Worm (Caenorhabditis elegans) whole organism, L2 larva: Measurements from ENCODE around the gene Y45F3A.9.

Source experiments
- C34F6.9 ChIP-seq: fragments of 150-350 bp; optimal IDR thresholded peaks from 2 replicates; lab custom pipeline; 2014; ENCODE audit warnings: missing biosample characterization, missing genetic modification characterization
- R02D3.7 ChIP-seq: fragments of 150-350 bp; optimal IDR thresholded peaks from 2 replicates; lab custom pipeline; 2014; ENCODE audit warnings: missing biosample characterization, missing genetic modification characterization
- Y55F3AM.14 ChIP-seq: fragments of 200-800 bp; sonication (Bioruptor generic); optimal IDR thresholded peaks from 2 replicates; lab custom pipeline; 2018; ENCODE audit warnings: mild to moderate bottlenecking, missing genetic modification characterization, missing compliant biosample characterization
- ZK546.5 ChIP-seq: sonication (generic microtip); optimal IDR thresholded peaks from 2 replicates; lab custom pipeline; 2017; ENCODE audit warnings: missing biosample characterization, missing genetic modification characterization
- alr-1 ChIP-seq: fragments of 150-350 bp; optimal IDR thresholded peaks from 2 replicates; lab custom pipeline; 2014; ENCODE audit warnings: missing biosample characterization, missing genetic modification characterization
- aly-2 ChIP-seq: fragments of 150-350 bp; optimal IDR thresholded peaks from 2 replicates; lab custom pipeline; 2014; ENCODE audit warnings: missing biosample characterization, missing genetic modification characterization
- ama-1 ChIP-seq: fragments of 150-350 bp; optimal IDR thresholded peaks from 2 replicates; lab custom pipeline; 2018; ENCODE audit warnings: inconsistent platforms
- blmp-1 ChIP-seq: sonication (generic microtip); optimal IDR thresholded peaks from 2 replicates; lab custom pipeline; 2017; ENCODE audit warnings: missing genetic modification characterization, mild to moderate bottlenecking, missing compliant biosample characterization, antibody characterized with exemption, moderate library complexity; ENCODE audit not compliant: insufficient read depth
- ceh-16 ChIP-seq: fragments of 150-350 bp; optimal IDR thresholded peaks from 2 replicates; lab custom pipeline; 2014; ENCODE audit warnings: missing biosample characterization, missing genetic modification characterization
- crh-2 ChIP-seq: sonication (generic microtip); optimal IDR thresholded peaks from 2 replicates; lab custom pipeline; 2017; ENCODE audit warnings: missing biosample characterization, missing genetic modification characterization
- dmd-4 ChIP-seq: sonication (generic microtip); optimal IDR thresholded peaks from 2 replicates; lab custom pipeline; 2017; ENCODE audit warnings: missing biosample characterization, missing genetic modification characterization
- elt-3 ChIP-seq: sonication (generic microtip); optimal IDR thresholded peaks from 2 replicates; lab custom pipeline; 2017; ENCODE audit warnings: missing biosample characterization, missing genetic modification characterization
- fos-1 ChIP-seq: fragments of 150-350 bp; optimal IDR thresholded peaks from 2 replicates; lab custom pipeline; 2014; ENCODE audit warnings: missing biosample characterization, missing genetic modification characterization
- lin-11 ChIP-seq: fragments of 150-350 bp; sonication (generic microtip); optimal IDR thresholded peaks from 2 replicates; lab custom pipeline; 2014; ENCODE audit warnings: missing biosample characterization, missing genetic modification characterization, inconsistent platforms, mixed read lengths
- lin-13 ChIP-seq: fragments of 150-350 bp; optimal IDR thresholded peaks from 2 replicates; lab custom pipeline; 2014; ENCODE audit warnings: missing biosample characterization, missing genetic modification reagents, missing genetic modification characterization
- lin-39 ChIP-seq: fragments of 150-350 bp; optimal IDR thresholded peaks from 2 replicates; lab custom pipeline; 2014; ENCODE audit warnings: missing biosample characterization, missing genetic modification reagents, missing genetic modification characterization
- lsy-2 ChIP-seq, 2 experiments: fragments of 150-350 bp in 1 of 2; sonication (generic microtip) in 1 of 2; optimal IDR thresholded peaks; 2 replicates each; lab custom pipeline; 2014 to 2017; ENCODE audit warnings: missing biosample characterization in 2 of 2, missing genetic modification characterization in 2 of 2
- mab-5 ChIP-seq: fragments of 150-350 bp; optimal IDR thresholded peaks from 2 replicates; lab custom pipeline; 2014; ENCODE audit warnings: missing biosample characterization, missing genetic modification characterization
- mbf-1 ChIP-seq: sonication (generic microtip); optimal IDR thresholded peaks from 2 replicates; lab custom pipeline; 2017; ENCODE audit warnings: missing biosample characterization, missing genetic modification characterization
- mdl-1 ChIP-seq, 2 experiments: fragments of 150-350 bp in 1 of 2; sonication (generic microtip) in 1 of 2; optimal IDR thresholded peaks; 2 replicates each; lab custom pipeline; 2017; ENCODE audit warnings: missing biosample characterization in 2 of 2, missing genetic modification characterization in 2 of 2
- nhr-11 ChIP-seq: fragments of 150-350 bp; optimal IDR thresholded peaks from 2 replicates; lab custom pipeline; 2014; ENCODE audit warnings: missing biosample characterization, missing genetic modification characterization
- nhr-23 ChIP-seq: fragments of 150-350 bp; optimal IDR thresholded peaks from 2 replicates; lab custom pipeline; 2014; ENCODE audit warnings: missing biosample characterization, missing genetic modification reagents, missing genetic modification characterization
- nhr-237 ChIP-seq: fragments of 150-350 bp; optimal IDR thresholded peaks from 2 replicates; lab custom pipeline; 2014; ENCODE audit warnings: missing biosample characterization, missing genetic modification characterization
- nhr-25 ChIP-seq: fragments of 150-350 bp; sonication (generic microtip); optimal IDR thresholded peaks from 3 replicates; lab custom pipeline; 2014; ENCODE audit warnings: missing biosample characterization, missing genetic modification characterization
- nhr-6 ChIP-seq: fragments of 150-350 bp; optimal IDR thresholded peaks from 2 replicates; lab custom pipeline; 2014; ENCODE audit warnings: missing biosample characterization, missing genetic modification characterization
- nhr-77 ChIP-seq: fragments of 150-350 bp; optimal IDR thresholded peaks from 2 replicates; lab custom pipeline; 2014; ENCODE audit warnings: missing biosample characterization, missing genetic modification characterization
- sem-4 ChIP-seq: fragments of 150-350 bp; optimal IDR thresholded peaks from 2 replicates; lab custom pipeline; 2014; ENCODE audit warnings: missing biosample characterization, missing genetic modification reagents, missing genetic modification characterization
- skn-1 ChIP-seq: sonication (generic microtip); optimal IDR thresholded peaks from 2 replicates; lab custom pipeline; 2017; ENCODE audit warnings: missing biosample characterization, missing genetic modification characterization
- sma-3 ChIP-seq: sonication (generic microtip); optimal IDR thresholded peaks from 2 replicates; lab custom pipeline; 2016; ENCODE audit warnings: missing genetic modification reagents, missing genetic modification characterization, missing compliant biosample characterization
- sma-9 ChIP-seq, 2 experiments: fragments of 150-350 bp in 1 of 2; sonication (generic microtip) in 1 of 2; optimal IDR thresholded peaks; 2 replicates each; lab custom pipeline; 2014 to 2016; ENCODE audit warnings: missing genetic modification characterization in 2 of 2, mild to moderate bottlenecking in 1 of 2, missing biosample characterization in 1 of 2, missing compliant biosample characterization in 1 of 2, missing genetic modification reagents in 1 of 2, moderate library complexity in 1 of 2
- snpc-4 ChIP-seq: fragments of 150-350 bp; optimal IDR thresholded peaks from 2 replicates; lab custom pipeline; 2014; ENCODE audit warnings: missing biosample characterization, missing genetic modification characterization
- unc-39 ChIP-seq: fragments of 150-350 bp; optimal IDR thresholded peaks from 2 replicates; lab custom pipeline; 2014; ENCODE audit warnings: missing biosample characterization, missing genetic modification characterization
- unc-62 ChIP-seq: fragments of 150-350 bp; optimal IDR thresholded peaks from 2 replicates; lab custom pipeline; 2014; ENCODE audit warnings: missing biosample characterization, missing genetic modification reagents, missing genetic modification characterization
- zag-1 ChIP-seq: fragments of 150-350 bp; optimal IDR thresholded peaks from 2 replicates; lab custom pipeline; 2014; ENCODE audit warnings: missing biosample characterization, missing genetic modification characterization
- ztf-11 ChIP-seq: sonication (generic microtip); optimal IDR thresholded peaks from 2 replicates; lab custom pipeline; 2017; ENCODE audit warnings: missing biosample characterization, missing genetic modification characterization
- ztf-4 ChIP-seq: fragments of 150-350 bp; optimal IDR thresholded peaks from 2 replicates; lab custom pipeline; 2014; ENCODE audit warnings: missing biosample characterization, missing genetic modification characterization

The Y45F3A.9 gene

DNA sequence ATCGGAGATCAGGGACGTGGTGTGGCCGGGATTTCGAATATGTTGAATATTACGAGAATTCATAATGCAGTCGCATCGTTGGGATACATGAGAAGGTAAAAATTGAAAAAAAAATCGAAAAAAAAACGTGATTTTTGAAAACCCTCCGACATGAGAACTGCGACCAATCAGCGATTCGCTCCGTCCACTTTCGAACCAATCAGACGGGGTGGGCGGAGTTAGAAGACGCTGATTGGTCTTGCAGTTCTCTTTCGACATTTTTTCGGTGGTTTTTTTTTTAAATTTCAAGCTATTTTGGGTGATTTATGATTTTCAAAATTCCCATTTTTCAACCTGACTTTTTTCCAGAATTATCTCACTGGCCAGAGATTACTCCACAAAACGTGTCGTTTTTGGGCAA is 25.7 kb downstream of the Y45F3A.9 start:
- no peak for TF ChIP-seq skn-1 (tag; lab: Kevin White, UChicago)
- no peak for TF ChIP-seq ama-1 (lab: Kevin White, UChicago)
- no peak for TF ChIP-seq R02D3.7
- TF ChIP-seq lin-39: no peak
- TF ChIP-seq sma-9 (GFP tag; optimal IDR thresholded peaks at IDR 0.05; lab: Kevin White, UChicago): no peak
- TF ChIP-seq sma-9 (tag; optimal IDR thresholded peaks at IDR 0.05; lab: Kevin White, UChicago): no peak
- TF ChIP-seq ztf-4 (tag; lab: Kevin White, UChicago): no peak
- no peak for TF ChIP-seq nhr-11
- no peak for TF ChIP-seq ZK546.5 (tag; lab: Kevin White, UChicago)
- no peak for TF ChIP-seq nhr-77 (tag; lab: Kevin White, UChicago)

DNA sequence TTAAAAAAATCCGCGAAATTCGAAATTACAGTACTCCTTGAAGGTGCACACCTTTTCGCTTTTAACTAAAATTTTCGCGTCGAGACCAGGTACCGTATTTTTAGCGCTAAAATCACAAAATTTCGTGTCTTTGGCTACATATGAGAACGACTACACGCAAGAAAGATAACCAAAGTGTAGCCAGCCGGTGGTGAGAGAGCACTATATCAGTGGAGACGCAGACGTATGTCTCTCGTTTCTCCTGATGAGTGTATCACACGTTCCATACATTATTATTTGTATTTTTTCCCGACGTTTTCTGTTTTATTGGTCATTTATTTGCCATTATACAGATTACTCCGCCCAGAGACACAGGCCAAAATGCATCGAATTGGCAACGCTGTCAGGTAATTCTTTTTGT is 29.0 kb downstream of the Y45F3A.9 start, which contains the start of gene acdh-11:
Gene acdh-11, plus strand, starts transcription at position 333 of the 400 bp plus-strand sequence.
- TF ChIP-seq lsy-2 (tag; optimal IDR thresholded peaks at IDR 0.05; lab: Kevin White, UChicago) (peak in 1 of 2 experiments; percentile 35), fos-1 (tag; lab: Kevin White, UChicago) (peak; percentile 52), mdl-1 (tag; optimal IDR thresholded peaks at IDR 0.05; lab: Kevin White, UChicago) (no peak), crh-2 (peak; percentile 51), unc-39 (tag; lab: Kevin White, UChicago) (no peak), nhr-77 (tag; lab: Kevin White, UChicago) (no peak), ceh-16 (no peak), sma-3 (GFP tag; lab: Kevin White, UChicago) (peak; percentile 14), ama-1 (lab: Kevin White, UChicago) (no peak)

DNA sequence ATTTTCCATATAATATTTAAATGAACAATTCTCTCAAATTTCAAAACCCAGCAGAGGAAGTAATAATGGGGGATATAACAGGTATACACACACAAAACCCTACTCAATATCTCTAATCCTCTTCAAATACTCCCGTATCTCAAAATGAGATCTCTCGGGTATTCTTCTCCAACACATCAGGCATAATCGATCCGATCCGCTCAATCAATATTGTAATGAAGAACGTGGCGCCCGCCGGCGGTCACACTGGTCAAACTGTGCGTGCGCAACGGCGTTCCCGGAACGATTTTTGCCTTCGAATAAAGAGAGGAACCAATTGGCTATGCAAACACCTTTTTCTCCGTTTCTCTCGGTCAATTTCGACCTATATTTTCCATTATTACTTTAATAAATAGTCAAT is 32.4 kb downstream of the Y45F3A.9 start:
- peak; percentile 16 for TF ChIP-seq C34F6.9 (tag; lab: Kevin White, UChicago)
- TF ChIP-seq nhr-77 (tag; lab: Kevin White, UChicago): no peak

DNA sequence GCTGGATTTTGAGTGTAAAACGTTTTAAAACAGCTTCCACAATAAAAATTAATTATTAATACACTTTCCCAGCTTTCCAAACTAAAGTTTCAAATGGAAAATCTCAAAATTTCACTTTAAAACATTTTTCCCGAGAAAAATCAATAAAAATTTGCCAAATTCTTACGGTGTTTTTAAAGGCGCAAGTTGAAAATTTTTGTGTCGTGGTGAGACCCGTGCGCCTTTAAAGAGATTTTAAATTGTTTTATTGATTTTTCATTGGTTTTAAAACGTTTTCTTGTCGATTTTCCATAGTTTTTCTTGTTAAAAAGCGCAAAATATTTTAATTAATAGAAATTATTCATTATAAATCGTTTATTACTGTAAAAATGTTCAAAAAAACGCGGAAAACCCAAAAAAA is 33.1 kb downstream of the Y45F3A.9 start, which contains the start of gene Y45F3A.1:
Gene Y45F3A.1, minus strand, starts transcription at position 12 of the 400 bp plus-strand sequence.
- no peak for TF ChIP-seq ztf-11 (tag; lab: Kevin White, UChicago)
- TF ChIP-seq mbf-1 (tag; lab: Kevin White, UChicago): no peak
- no peak for TF ChIP-seq mab-5 (tag; lab: Kevin White, UChicago)
- TF ChIP-seq C34F6.9 (tag; lab: Kevin White, UChicago): no peak
- no peak for TF ChIP-seq sem-4 (tag; lab: Kevin White, UChicago)
- TF ChIP-seq aly-2 (tag; lab: Kevin White, UChicago): no peak
- TF ChIP-seq dmd-4 (tag; lab: Kevin White, UChicago): no peak
- no peak for TF ChIP-seq lin-11 (tag; lab: Kevin White, UChicago)
- TF ChIP-seq unc-39 (tag; lab: Kevin White, UChicago): no peak
- TF ChIP-seq elt-3 (tag; lab: Kevin White, UChicago): no peak
- TF ChIP-seq sma-9 (GFP tag; optimal IDR thresholded peaks at IDR 0.05; lab: Kevin White, UChicago): no peak
- no peak for TF ChIP-seq sma-9 (tag; optimal IDR thresholded peaks at IDR 0.05; lab: Kevin White, UChicago)
- no peak for TF ChIP-seq zag-1 (tag; lab: Kevin White, UChicago)
- no peak for TF ChIP-seq lsy-2 (tag; optimal IDR thresholded peaks at IDR 0.05; lab: Kevin White, UChicago)
- TF ChIP-seq nhr-237 (tag; lab: Kevin White, UChicago): no peak
- TF ChIP-seq nhr-23 (tag; lab: Kevin White, UChicago): no peak

DNA sequence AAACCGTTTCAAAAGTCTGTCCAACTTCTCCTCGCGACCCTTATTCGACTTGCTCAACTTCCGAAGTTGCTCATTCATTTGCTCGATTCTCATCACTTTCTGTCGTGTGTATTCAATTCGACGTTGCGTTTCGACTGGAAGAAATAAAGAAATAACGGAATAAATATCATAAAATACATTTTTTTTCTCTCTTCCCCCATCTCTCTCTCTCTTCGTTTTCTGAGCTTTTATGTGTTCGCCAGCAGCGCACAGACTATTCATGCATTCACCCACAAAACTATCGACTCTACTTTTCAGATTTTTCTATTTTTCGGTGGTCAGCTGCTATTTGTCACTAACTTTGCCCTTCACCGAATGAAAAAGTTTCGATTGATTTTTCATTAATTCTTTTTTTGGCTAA is 34.7 kb downstream of the Y45F3A.9 start, which contains the start of gene rab-30:
Gene rab-30, plus strand, starts transcription at position 301 of the 400 bp plus-strand sequence.
- TF ChIP-seq unc-39 (tag; lab: Kevin White, UChicago) (no peak), sem-4 (tag; lab: Kevin White, UChicago) (no peak), mab-5 (tag; lab: Kevin White, UChicago) (no peak), ama-1 (lab: Kevin White, UChicago) (no peak), blmp-1 (tag; lab: Kevin White, UChicago) (no peak), lin-39 (no peak), ZK546.5 (tag; lab: Kevin White, UChicago) (no peak), fos-1 (tag; lab: Kevin White, UChicago) (no peak), ceh-16 (no peak), ztf-4 (tag; lab: Kevin White, UChicago) (no peak), nhr-23 (tag; lab: Kevin White, UChicago) (no peak), nhr-6 (tag; lab: Kevin White, UChicago) (no peak), snpc-4 (tag; lab: Kevin White, UChicago) (no peak), alr-1 (tag; lab: Kevin White, UChicago) (no peak), nhr-25 (tag; lab: Kevin White, UChicago) (no peak), lin-13 (GFP tag; lab: Kevin White, UChicago) (no peak), unc-62 (GFP tag; lab: Kevin White, UChicago) (no peak), Y55F3AM.14 (GFP tag; lab: Kevin White, UChicago) (no peak)
